Worm (Caenorhabditis elegans) whole organism, L3 larva: Measurements from ENCODE around the gene Y71H10B.1.

Source experiments
- R02D3.7 ChIP-seq: fragments of 150-350 bp; optimal IDR thresholded peaks from 2 replicates; lab custom pipeline; 2014; ENCODE audit warnings: missing biosample characterization, missing genetic modification characterization
- ZK546.5 ChIP-seq: sonication (generic microtip); optimal IDR thresholded peaks from 2 replicates; lab custom pipeline; 2017; ENCODE audit warnings: missing biosample characterization, missing genetic modification characterization
- egl-27 ChIP-seq: sonication (generic microtip); optimal IDR thresholded peaks from 4 replicates; lab custom pipeline; 2017; ENCODE audit warnings: missing biosample characterization, missing genetic modification reagents, missing genetic modification characterization
- jun-1 ChIP-seq: fragments of 150-350 bp; optimal IDR thresholded peaks from 2 replicates; lab custom pipeline; 2014; ENCODE audit warnings: missing biosample characterization, missing genetic modification reagents, missing genetic modification characterization
- lsy-12 ChIP-seq: sonication (generic microtip); optimal IDR thresholded peaks from 2 replicates; lab custom pipeline; 2016; ENCODE audit warnings: mild to moderate bottlenecking, missing genetic modification characterization, missing compliant biosample characterization
- nhr-237 ChIP-seq: fragments of 150-350 bp; optimal IDR thresholded peaks from 2 replicates; lab custom pipeline; 2014; ENCODE audit warnings: missing biosample characterization, missing genetic modification characterization
- unc-62 ChIP-seq: fragments of 150-350 bp; sonication (generic microtip); optimal IDR thresholded peaks from 4 replicates; lab custom pipeline; 2014; ENCODE audit warnings: missing biosample characterization, missing genetic modification reagents, missing genetic modification characterization
- zag-1 ChIP-seq: fragments of 150-350 bp; optimal IDR thresholded peaks from 2 replicates; lab custom pipeline; 2014; ENCODE audit warnings: missing biosample characterization, missing genetic modification characterization

DNA sequence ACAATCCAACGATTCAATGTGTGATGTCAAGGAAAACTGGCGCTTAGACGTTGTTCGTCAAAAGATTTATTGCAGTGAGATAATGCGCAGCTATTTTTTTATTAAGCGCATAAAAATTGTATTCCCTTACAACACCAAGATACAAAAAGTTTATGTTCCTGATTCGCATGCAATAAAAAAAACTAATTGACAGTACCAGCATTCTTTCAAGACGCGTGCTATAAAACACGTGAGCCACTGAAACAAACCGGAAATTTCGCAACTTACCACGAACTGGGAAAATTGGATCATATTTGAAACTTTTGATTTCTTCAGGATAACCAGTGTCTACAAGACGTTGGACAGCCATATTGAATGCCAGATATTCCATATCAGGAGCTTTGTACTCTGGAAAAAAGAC, 2.6 kb downstream of the Y71H10B.1 start:
- no peak for TF ChIP-seq egl-27 (tag; lab: Kevin White, UChicago)
- TF ChIP-seq zag-1 (tag; lab: Kevin White, UChicago) = no peak
- no peak for TF ChIP-seq nhr-237
- TF ChIP-seq unc-62 (GFP tag; lab: Kevin White, UChicago) = no peak
- TF ChIP-seq R02D3.7 (tag; lab: Kevin White, UChicago) = no peak
- no peak for TF ChIP-seq ZK546.5 (tag; lab: Kevin White, UChicago)
- no peak for TF ChIP-seq lsy-12 (tag; lab: Kevin White, UChicago)
- TF ChIP-seq jun-1 (tag; lab: Kevin White, UChicago) = no peak
